Worm (Caenorhabditis elegans): ENCODE results near the gene nprl-3.

The nprl-3 gene

DNA sequence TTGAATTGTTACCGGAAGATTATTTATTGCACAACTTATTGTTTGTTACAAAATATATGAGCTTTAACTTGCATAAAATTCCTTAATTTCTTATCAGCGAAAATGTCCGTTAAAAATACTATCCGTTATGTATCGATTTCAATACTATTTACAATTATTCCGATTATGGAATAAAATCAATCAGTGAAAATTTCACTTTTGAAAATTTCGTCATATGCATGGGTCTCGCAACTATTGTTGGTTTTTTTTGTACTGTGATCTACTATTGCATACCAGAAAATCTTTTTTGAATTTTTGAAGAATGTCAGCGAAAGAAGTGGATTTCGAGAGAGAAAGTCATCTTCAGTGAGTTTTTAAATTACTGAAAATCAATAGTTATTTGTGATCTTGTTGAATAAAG lies at the start of gene nprl-3:
Gene nprl-3, plus strand, starts transcription at position 301 of the 400 bp plus-strand sequence.
- TF ChIP-seq med-1 (GFP tag; optimal IDR thresholded peaks at IDR 0.05; ENCODE audit: insufficient read depth) (no peak), tab-1 (GFP tag; IDR thresholded peaks at IDR 0.05) (no peak), klf-2 (GFP tag; conservative IDR thresholded peaks at IDR 0.05) (no peak), flt-1 (GFP tag; IDR thresholded peaks at IDR 0.05) (no peak), ztf-29 (GFP tag; IDR thresholded peaks at IDR 0.05) (no peak), T22C8.4 (GFP tag; IDR thresholded peaks at IDR 0.05) (no peak), ztf-23 (GFP tag; IDR thresholded peaks at IDR 0.05) (no peak), ref-1 (GFP tag; conservative IDR thresholded peaks at IDR 0.05) (no peak), cog-1 (tag; optimal IDR thresholded peaks at IDR 0.05) (no peak)

DNA sequence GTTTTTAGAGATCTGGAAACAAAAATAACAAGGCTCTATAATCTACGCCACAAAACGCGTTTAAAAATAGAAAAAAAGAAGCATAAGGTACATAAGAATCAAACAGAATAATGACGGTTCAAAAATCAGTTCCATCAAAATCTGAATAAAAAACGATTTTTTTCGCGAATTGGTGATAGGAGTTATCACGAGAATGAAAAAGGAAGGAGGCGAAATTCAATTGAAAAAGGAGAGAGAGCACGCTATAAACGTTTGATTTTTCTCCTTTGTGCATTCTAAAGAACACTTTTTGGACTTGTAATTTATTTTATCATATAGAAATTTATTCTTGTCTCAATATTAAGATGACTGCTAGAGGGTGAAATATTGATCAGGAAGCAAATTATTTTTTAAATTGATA lies 45.9 kb upstream of the nprl-3 start:
- TF ChIP-seq flt-1 (GFP tag; IDR thresholded peaks at IDR 0.05): no peak
- TF ChIP-seq tab-1 (GFP tag; IDR thresholded peaks at IDR 0.05): no peak

DNA sequence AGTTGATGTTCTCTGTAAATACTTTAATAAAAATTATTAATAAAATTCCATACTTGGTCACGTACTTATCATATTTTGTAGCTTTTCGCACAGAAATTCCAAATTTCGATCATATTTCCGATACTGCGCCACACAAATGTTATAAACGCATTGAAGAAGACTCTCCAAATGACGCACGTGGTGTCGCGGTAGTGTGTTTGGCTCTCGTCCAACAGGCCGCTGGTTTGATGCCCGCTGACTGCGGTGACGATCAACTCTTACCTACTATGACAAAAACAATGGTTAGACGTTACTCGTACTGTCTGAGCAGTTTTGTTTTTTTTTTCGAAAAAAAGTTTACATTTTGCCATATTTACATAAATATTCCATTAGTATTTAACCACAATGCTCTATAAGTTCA lies 44.4 kb upstream of the nprl-3 start:
- TF ChIP-seq flt-1 (GFP tag; IDR thresholded peaks at IDR 0.05) (peak; percentile 98), med-1 (GFP tag; optimal IDR thresholded peaks at IDR 0.05; ENCODE audit: insufficient read depth) (peak; percentile 76), klf-2 (GFP tag; conservative IDR thresholded peaks at IDR 0.05) (peak; percentile 90), cog-1 (tag; optimal IDR thresholded peaks at IDR 0.05) (peak; percentile 96), tab-1 (GFP tag; IDR thresholded peaks at IDR 0.05) (peak; percentile 98), ztf-23 (GFP tag; IDR thresholded peaks at IDR 0.05) (peak; percentile 95), ztf-29 (GFP tag; IDR thresholded peaks at IDR 0.05) (peak; percentile 94), ref-1 (GFP tag; conservative IDR thresholded peaks at IDR 0.05) (peak; percentile 96), T22C8.4 (GFP tag; IDR thresholded peaks at IDR 0.05) (peak; percentile 96)

ce11 chrIV:8254193-8254592 lies 43.1 kb upstream of the nprl-3 start:
- TF ChIP-seq flt-1 (GFP tag; IDR thresholded peaks at IDR 0.05): no peak
- TF ChIP-seq med-1 (GFP tag; optimal IDR thresholded peaks at IDR 0.05; ENCODE audit: insufficient read depth): no peak
- no peak for TF ChIP-seq tab-1 (GFP tag; IDR thresholded peaks at IDR 0.05)
- no peak for TF ChIP-seq klf-2 (GFP tag; conservative IDR thresholded peaks at IDR 0.05)
- no peak for TF ChIP-seq ref-1 (GFP tag; conservative IDR thresholded peaks at IDR 0.05)
- TF ChIP-seq T22C8.4 (GFP tag; IDR thresholded peaks at IDR 0.05): no peak
- TF ChIP-seq ztf-29 (GFP tag; IDR thresholded peaks at IDR 0.05): no peak
- TF ChIP-seq cog-1 (tag; optimal IDR thresholded peaks at IDR 0.05): no peak
- no peak for TF ChIP-seq ztf-23 (GFP tag; IDR thresholded peaks at IDR 0.05)

DNA sequence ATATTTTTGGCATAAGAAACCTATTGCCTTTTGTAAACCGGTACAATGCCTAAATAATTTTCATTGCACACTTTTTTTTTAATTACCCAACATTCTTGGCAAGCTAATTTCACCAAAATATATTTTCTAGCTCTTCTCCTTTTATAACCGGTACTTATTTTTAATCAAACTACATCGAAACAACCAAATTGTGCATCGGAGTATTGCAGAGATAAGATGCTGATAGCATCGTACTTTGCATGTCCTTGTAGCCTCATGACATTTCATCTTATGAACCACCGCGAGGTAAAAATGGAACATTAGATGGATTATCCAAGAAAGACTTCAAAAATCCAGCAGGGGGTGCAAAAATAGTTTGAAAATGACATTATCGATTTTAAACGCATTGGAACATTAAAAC lies 42.1 kb upstream of the nprl-3 start:
- TF ChIP-seq med-1 (GFP tag; optimal IDR thresholded peaks at IDR 0.05; ENCODE audit: insufficient read depth): no peak
- TF ChIP-seq ref-1 (GFP tag; conservative IDR thresholded peaks at IDR 0.05): no peak
- no peak for TF ChIP-seq ztf-23 (GFP tag; IDR thresholded peaks at IDR 0.05)
- TF ChIP-seq tab-1 (GFP tag; IDR thresholded peaks at IDR 0.05): no peak
- TF ChIP-seq T22C8.4 (GFP tag; IDR thresholded peaks at IDR 0.05): no peak
- no peak for TF ChIP-seq flt-1 (GFP tag; IDR thresholded peaks at IDR 0.05)
- TF ChIP-seq klf-2 (GFP tag; conservative IDR thresholded peaks at IDR 0.05): no peak
- TF ChIP-seq ztf-29 (GFP tag; IDR thresholded peaks at IDR 0.05): no peak
- no peak for TF ChIP-seq cog-1 (tag; optimal IDR thresholded peaks at IDR 0.05)

DNA sequence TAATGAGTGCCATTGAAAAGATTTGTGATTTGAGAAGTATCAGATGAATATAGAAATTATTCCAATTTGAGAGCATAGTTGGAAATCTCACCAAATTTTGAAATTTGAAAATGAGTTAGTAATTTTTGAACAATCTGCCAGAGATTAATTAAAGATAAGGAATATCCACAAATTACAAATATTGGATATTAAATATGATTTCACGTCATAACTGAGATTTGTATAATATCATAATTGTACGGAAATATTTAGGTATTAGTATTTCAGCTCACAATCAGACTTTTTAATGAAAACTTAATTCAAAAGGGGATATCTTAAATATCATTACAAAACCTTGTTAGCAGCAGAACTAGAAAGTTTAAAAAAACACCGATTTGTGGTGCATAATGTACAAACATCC lies 37.4 kb upstream of the nprl-3 start, which contains the start of gene K07H8.7:
Gene K07H8.7, minus strand, starts transcription at position 101 of the 400 bp plus-strand sequence.
- TF ChIP-seq ztf-23 (GFP tag; IDR thresholded peaks at IDR 0.05) (no peak), ztf-29 (GFP tag; IDR thresholded peaks at IDR 0.05) (no peak), med-1 (GFP tag; optimal IDR thresholded peaks at IDR 0.05; ENCODE audit: insufficient read depth) (no peak), tab-1 (GFP tag; IDR thresholded peaks at IDR 0.05) (no peak), flt-1 (GFP tag; IDR thresholded peaks at IDR 0.05) (no peak), klf-2 (GFP tag; conservative IDR thresholded peaks at IDR 0.05) (no peak), ref-1 (GFP tag; conservative IDR thresholded peaks at IDR 0.05) (no peak), cog-1 (tag; optimal IDR thresholded peaks at IDR 0.05) (no peak), T22C8.4 (GFP tag; IDR thresholded peaks at IDR 0.05) (no peak)

DNA sequence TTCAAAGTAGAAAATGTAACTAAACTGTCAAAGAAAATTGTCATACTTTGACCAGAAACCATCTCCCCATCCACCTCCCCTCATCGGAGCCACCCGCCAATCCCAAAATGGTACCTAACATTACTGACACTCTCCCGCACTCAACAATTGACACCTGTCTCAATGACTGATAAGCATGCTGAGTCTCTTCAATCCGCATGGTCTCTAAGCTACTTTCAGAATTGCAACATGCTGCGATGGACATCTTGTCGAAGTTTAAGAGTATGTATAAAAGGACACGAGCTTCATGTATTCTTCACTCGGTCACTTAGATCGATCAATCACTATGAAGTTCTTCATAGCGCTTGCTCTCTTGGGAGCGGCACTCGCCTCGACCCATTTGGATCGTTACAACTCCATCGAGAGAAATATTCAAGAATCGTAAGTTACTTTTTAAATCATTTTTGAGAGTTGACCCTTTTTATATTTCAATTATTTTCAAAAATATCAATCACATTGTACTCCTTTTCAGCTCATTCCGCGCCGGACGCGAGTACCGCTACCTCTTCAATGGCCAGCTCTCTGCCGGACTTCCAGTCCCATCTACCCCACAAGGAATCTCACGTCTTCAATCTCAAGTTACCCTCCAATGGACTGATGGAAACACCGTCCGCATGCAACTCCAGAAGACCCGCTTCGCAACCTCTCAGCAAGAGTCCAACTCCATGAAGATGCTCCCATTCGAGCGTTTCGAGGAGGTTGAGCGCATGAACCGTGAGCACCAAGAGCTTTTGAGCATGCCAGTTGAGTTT lies 36.2 kb upstream of the nprl-3 start, which contains the start of gene vit-6:
Gene vit-6, plus strand, starts transcription at position 310 of the 791 bp plus-strand sequence.
- TF ChIP-seq med-1 (GFP tag; optimal IDR thresholded peaks at IDR 0.05; ENCODE audit: insufficient read depth) (no peak), tab-1 (GFP tag; IDR thresholded peaks at IDR 0.05) (no peak), cog-1 (tag; optimal IDR thresholded peaks at IDR 0.05) (no peak), ztf-29 (GFP tag; IDR thresholded peaks at IDR 0.05) (no peak), klf-2 (GFP tag; conservative IDR thresholded peaks at IDR 0.05) (no peak), ref-1 (GFP tag; conservative IDR thresholded peaks at IDR 0.05) (no peak), flt-1 (GFP tag; IDR thresholded peaks at IDR 0.05) (no peak), T22C8.4 (GFP tag; IDR thresholded peaks at IDR 0.05) (no peak), ztf-23 (GFP tag; IDR thresholded peaks at IDR 0.05) (no peak)

DNA sequence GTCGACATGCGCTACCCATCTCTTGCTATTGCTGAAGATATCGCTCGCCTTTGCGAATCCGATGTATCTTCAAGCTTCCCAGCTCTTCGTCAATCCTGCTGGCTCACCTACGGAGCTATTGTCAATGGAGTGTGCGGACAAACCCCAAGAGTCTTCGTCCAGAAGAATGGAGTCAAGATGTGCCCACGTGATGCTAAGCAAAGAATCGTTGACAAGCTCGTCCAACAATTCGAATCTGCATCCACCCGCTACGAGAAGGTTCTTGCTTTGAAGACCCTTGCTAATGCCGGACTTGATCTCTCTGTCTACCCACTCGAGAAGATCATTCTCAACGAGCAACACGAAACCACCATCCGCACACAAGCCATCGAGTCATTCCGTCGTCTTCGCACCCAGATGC lies 34.6 kb upstream of the nprl-3 start:
- no peak for TF ChIP-seq ref-1 (GFP tag; conservative IDR thresholded peaks at IDR 0.05)
- TF ChIP-seq cog-1 (tag; optimal IDR thresholded peaks at IDR 0.05): no peak
- TF ChIP-seq tab-1 (GFP tag; IDR thresholded peaks at IDR 0.05): no peak
- no peak for TF ChIP-seq flt-1 (GFP tag; IDR thresholded peaks at IDR 0.05)
- no peak for TF ChIP-seq T22C8.4 (GFP tag; IDR thresholded peaks at IDR 0.05)
- TF ChIP-seq ztf-23 (GFP tag; IDR thresholded peaks at IDR 0.05): no peak
- no peak for TF ChIP-seq ztf-29 (GFP tag; IDR thresholded peaks at IDR 0.05)
- no peak for TF ChIP-seq klf-2 (GFP tag; conservative IDR thresholded peaks at IDR 0.05)
- TF ChIP-seq med-1 (GFP tag; optimal IDR thresholded peaks at IDR 0.05; ENCODE audit: insufficient read depth): no peak

- no peak for TF ChIP-seq ref-1 (GFP tag; conservative IDR thresholded peaks at IDR 0.05)
- TF ChIP-seq ztf-29 (GFP tag; IDR thresholded peaks at IDR 0.05): no peak
- TF ChIP-seq klf-2 (GFP tag; conservative IDR thresholded peaks at IDR 0.05): no peak
- no peak for TF ChIP-seq tab-1 (GFP tag; IDR thresholded peaks at IDR 0.05)
- TF ChIP-seq flt-1 (GFP tag; IDR thresholded peaks at IDR 0.05): no peak
- no peak for TF ChIP-seq T22C8.4 (GFP tag; IDR thresholded peaks at IDR 0.05)
- TF ChIP-seq cog-1 (tag; optimal IDR thresholded peaks at IDR 0.05): no peak
- TF ChIP-seq ztf-23 (GFP tag; IDR thresholded peaks at IDR 0.05): no peak
- no peak for TF ChIP-seq med-1 (GFP tag; optimal IDR thresholded peaks at IDR 0.05; ENCODE audit: insufficient read depth)
Observed at ce11 chrIV:8266024-8266949, 31.0 kb upstream of the nprl-3 start.
